Worm (Caenorhabditis elegans): Measurements from ENCODE around the gene prp-6.

ce11 chrV:18014116-18014515 is 8.2 kb upstream of the prp-6 start, which contains the start of gene srh-133:
- TF ChIP-seq egl-18 (GFP tag; IDR thresholded peaks at IDR 0.05): no peak
- no peak for TF ChIP-seq efl-1 (GFP tag; optimal IDR thresholded peaks at IDR 0.05)
- TF ChIP-seq unc-62 (GFP tag; optimal IDR thresholded peaks at IDR 0.05): no peak
- no peak for TF ChIP-seq nhr-27 (tag; optimal IDR thresholded peaks at IDR 0.05)
- TF ChIP-seq attf-3 (GFP tag; conservative IDR thresholded peaks at IDR 0.05): no peak

Data from whole organism, young adult.